Fruit fly (Drosophila melanogaster) whole organism, prepupa: ENCODE measurements around the gene CG11760.

Experiments
- Blimp-1 ChIP-seq: fragments of 200-800 bp; sonication (Bioruptor generic); optimal IDR thresholded peaks from 3 replicates; lab custom pipeline; 2017; ENCODE audit warnings: missing biosample characterization, missing genetic modification characterization, mild to moderate bottlenecking, moderate library complexity, missing genetic modification reagents
- CG16779 ChIP-seq: fragments of 200-800 bp; sonication (Bioruptor generic); optimal IDR thresholded peaks from 3 replicates; lab custom pipeline; 2017; ENCODE audit warnings: missing biosample characterization, mild to moderate bottlenecking, missing genetic modification characterization
- CG34406 ChIP-seq: fragments of 200-800 bp; sonication (Bioruptor generic); optimal IDR thresholded peaks from 3 replicates; lab custom pipeline; 2016; ENCODE audit warnings: missing biosample characterization, missing genetic modification characterization
- CG6276 ChIP-seq: fragments of 200-800 bp; sonication (Bioruptor generic); optimal IDR thresholded peaks from 2 replicates; lab custom pipeline; 2017; ENCODE audit warnings: missing biosample characterization, mild to moderate bottlenecking, missing genetic modification characterization
- CG6792 ChIP-seq: fragments of 200-800 bp; sonication (Bioruptor generic); optimal IDR thresholded peaks from 3 replicates; lab custom pipeline; 2016; ENCODE audit warnings: missing biosample characterization, missing genetic modification characterization
- CG6854 ChIP-seq: fragments of 200-800 bp; sonication (Bioruptor generic); optimal IDR thresholded peaks from 2 replicates; lab custom pipeline; 2017; ENCODE audit warnings: missing biosample characterization, mild to moderate bottlenecking, missing genetic modification characterization
- Gug ChIP-seq: fragments of 200-800 bp; sonication (Bioruptor generic); IDR thresholded peaks from 2 replicates; pipeline ENCODE4 v1.3.6; 2022; ENCODE audit warnings: missing biosample characterization, missing genetic modification characterization
- Hr39 ChIP-seq: fragments of 200-800 bp; sonication (Bioruptor generic); optimal IDR thresholded peaks from 2 replicates; lab custom pipeline; 2016; ENCODE audit warnings: missing biosample characterization, missing genetic modification characterization
- Lpt ChIP-seq: fragments of 200-800 bp; sonication (Bioruptor generic); optimal IDR thresholded peaks from 3 replicates; lab custom pipeline; 2016; ENCODE audit warnings: missing biosample characterization, missing genetic modification characterization
- Smox ChIP-seq: fragments of 200-800 bp; sonication (Bioruptor generic); optimal IDR thresholded peaks from 3 replicates; lab custom pipeline; 2016; ENCODE audit warnings: missing biosample characterization, missing genetic modification characterization
- Sox102F ChIP-seq: fragments of 200-800 bp; sonication (Bioruptor generic); optimal IDR thresholded peaks from 2 replicates; lab custom pipeline; 2016; ENCODE audit warnings: missing biosample characterization, mild to moderate bottlenecking, missing genetic modification characterization
- fd59A ChIP-seq: fragments of 200-800 bp; sonication (Bioruptor generic); optimal IDR thresholded peaks from 2 replicates; lab custom pipeline; 2017; ENCODE audit warnings: missing biosample characterization, mild to moderate bottlenecking, missing genetic modification characterization, missing genetic modification reagents
- ss ChIP-seq, 2 experiments: fragments of 200-800 bp; sonication (Bioruptor generic); optimal IDR thresholded peaks; 2 replicates in 1 of 2; 3 replicates in 1 of 2; lab custom pipeline; 2017 to 2018; ENCODE audit warnings: mild to moderate bottlenecking in 2 of 2, missing biosample characterization in 2 of 2, missing genetic modification characterization in 2 of 2, moderate library complexity in 1 of 2
- topi ChIP-seq: fragments of 200-800 bp; sonication (Bioruptor generic); optimal IDR thresholded peaks from 3 replicates; lab custom pipeline; 2016; ENCODE audit warnings: missing biosample characterization, missing genetic modification characterization

DNA sequence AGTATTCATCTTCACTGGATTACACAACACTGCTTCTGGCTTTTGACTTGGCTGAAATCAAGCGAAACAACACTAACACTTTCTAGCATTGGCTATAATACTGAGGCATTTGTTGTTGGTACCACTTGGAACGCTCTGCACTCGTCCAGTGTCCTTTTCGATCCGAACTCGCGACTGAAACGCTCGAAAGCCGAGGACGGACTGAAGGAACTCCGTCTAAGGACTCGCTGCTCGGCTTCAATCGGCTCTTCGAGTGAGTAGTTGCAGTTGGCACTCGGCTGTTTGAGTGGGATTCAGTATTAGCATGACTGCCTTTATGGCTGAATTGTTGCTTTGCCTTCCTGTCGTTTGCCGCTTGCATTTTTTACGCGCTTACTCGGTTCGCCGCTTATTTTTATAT is 49.0 kb downstream of the CG11760 start, which contains the start of the genes CG34135 and CG11768:
- TF ChIP-seq Gug (GFP tag; lab: Robert Waterston, UW) (no peak), CG6854 (GFP tag; lab: Kevin White, UChicago) (no peak), topi (GFP tag; lab: Kevin White, UChicago) (no peak), ss (GFP tag; optimal IDR thresholded peaks at IDR 0.05; lab: Kevin White, UChicago) (no peak), CG6276 (GFP tag; lab: Kevin White, UChicago) (no peak), Sox102F (GFP tag; lab: Kevin White, UChicago) (no peak), Blimp-1 (no peak), CG16779 (tag; lab: Kevin White, UChicago) (no peak), CG6792 (GFP tag; lab: Kevin White, UChicago) (no peak), CG34406 (GFP tag; lab: Kevin White, UChicago) (no peak), Hr39 (GFP tag; lab: Kevin White, UChicago) (no peak), fd59A (GFP tag; lab: Kevin White, UChicago) (no peak), Smox (no peak), Lpt (GFP tag; lab: Kevin White, UChicago) (no peak)
